Fruit fly (Drosophila melanogaster) whole organism, embryonic: ENCODE data around the gene CG14442.

ENCODE experiments used
- Awh ChIP-seq: fragments of 200-800 bp; sonication (Bioruptor generic); IDR thresholded peaks from 2 replicates; pipeline ENCODE4, ENCODE4 v1.3.6; 2022; ENCODE audit warnings: missing biosample characterization, missing genetic modification characterization
- BEAF-32 ChIP-seq: fragments of 200-800 bp; sonication (Bioruptor generic); optimal IDR thresholded peaks from 3 replicates; lab custom pipeline; 2017; ENCODE audit warnings: missing biosample characterization, missing genetic modification characterization, mild to moderate bottlenecking, moderate library complexity, missing genetic modification reagents
- Bteb2 ChIP-seq: fragments of 200-800 bp; sonication (Bioruptor generic); optimal IDR thresholded peaks from 2 replicates; lab custom pipeline; 2016; ENCODE audit warnings: missing biosample characterization, missing genetic modification characterization
- CG10209 ChIP-seq: fragments of 200-800 bp; sonication (Bioruptor generic); optimal IDR thresholded peaks from 3 replicates; lab custom pipeline; 2017; ENCODE audit warnings: missing biosample characterization, mild to moderate bottlenecking, missing genetic modification characterization, missing genetic modification reagents
- CG11085 ChIP-seq: fragments of 200-800 bp; sonication (Bioruptor generic); IDR thresholded peaks from 2 replicates; pipeline ENCODE4 v1.3.6; 2022; ENCODE audit warnings: missing biosample characterization, missing genetic modification characterization
- CG11247 ChIP-seq: fragments of 200-800 bp; sonication (Bioruptor generic); IDR thresholded peaks from 2 replicates; pipeline ENCODE4 v1.3.6; 2022; ENCODE audit warnings: missing biosample characterization, missing genetic modification characterization
- CG12299 ChIP-seq: fragments of 200-800 bp; sonication (Bioruptor generic); optimal IDR thresholded peaks from 2 replicates; lab custom pipeline; 2018; ENCODE audit warnings: missing biosample characterization, mild to moderate bottlenecking, missing genetic modification characterization
- CG14050 ChIP-seq: fragments of 200-800 bp; sonication (Bioruptor generic); IDR thresholded peaks from 3 replicates; pipeline ENCODE4 v1.3.6; 2022; ENCODE audit warnings: missing biosample characterization, missing genetic modification characterization
- CG15073 ChIP-seq: fragments of 200-800 bp; sonication (Bioruptor generic); optimal IDR thresholded peaks from 2 replicates; lab custom pipeline; 2016; ENCODE audit warnings: missing biosample characterization, missing genetic modification characterization
- CG2875 ChIP-seq: fragments of 200-800 bp; sonication (Bioruptor generic); optimal IDR thresholded peaks from 2 replicates; lab custom pipeline; 2017; ENCODE audit warnings: missing biosample characterization, mild to moderate bottlenecking, missing genetic modification characterization, missing genetic modification reagents
- CG30403 ChIP-seq: fragments of 200-800 bp; sonication (Bioruptor generic); optimal IDR thresholded peaks from 3 replicates; lab custom pipeline; 2016; ENCODE audit warnings: missing biosample characterization, missing genetic modification characterization
- CG31224 ChIP-seq: fragments of 200-800 bp; sonication (Bioruptor generic); IDR thresholded peaks from 2 replicates; pipeline ENCODE4 v1.3.6; 2022; ENCODE audit warnings: missing biosample characterization, missing genetic modification characterization
- CG3281 ChIP-seq: fragments of 200-800 bp; sonication (Bioruptor generic); optimal IDR thresholded peaks from 3 replicates; lab custom pipeline; 2017; ENCODE audit warnings: missing biosample characterization, mild to moderate bottlenecking, missing genetic modification characterization
- CG33557 ChIP-seq: fragments of 200-800 bp; sonication (Bioruptor generic); optimal IDR thresholded peaks from 2 replicates; lab custom pipeline; 2019; ENCODE audit warnings: missing biosample characterization, mild to moderate bottlenecking, missing genetic modification characterization, moderate library complexity
- CG5180 ChIP-seq: fragments of 200-800 bp; sonication (Bioruptor generic); optimal IDR thresholded peaks from 3 replicates; lab custom pipeline; 2017; ENCODE audit warnings: missing biosample characterization, missing genetic modification characterization, mild to moderate bottlenecking, moderate library complexity, missing genetic modification reagents
- CG7963 ChIP-seq: fragments of 200-800 bp; sonication (Bioruptor generic); IDR thresholded peaks from 3 replicates; pipeline ENCODE4 v1.3.6; 2022; ENCODE audit warnings: missing biosample characterization, missing genetic modification characterization; ENCODE audit not compliant: partially characterized antibody
- CG8089 ChIP-seq: fragments of 200-800 bp; sonication (Bioruptor generic); optimal IDR thresholded peaks from 3 replicates; lab custom pipeline; 2016; ENCODE audit warnings: missing biosample characterization, missing genetic modification characterization
- CG9437 ChIP-seq: fragments of 200-800 bp; sonication (Bioruptor generic); optimal IDR thresholded peaks from 2 replicates; lab custom pipeline; 2018; ENCODE audit warnings: missing biosample characterization, mild to moderate bottlenecking, missing genetic modification characterization
- CG9797 ChIP-seq: fragments of 200-800 bp; sonication (Bioruptor generic); optimal IDR thresholded peaks from 3 replicates; lab custom pipeline; 2018; ENCODE audit warnings: missing biosample characterization, mild to moderate bottlenecking, missing genetic modification characterization
- Camta ChIP-seq: fragments of 200-800 bp; sonication (Bioruptor generic); optimal IDR thresholded peaks from 2 replicates; lab custom pipeline; 2016; ENCODE audit warnings: missing biosample characterization, missing genetic modification characterization
- CoRest ChIP-seq: fragments of 200-800 bp; sonication (Bioruptor generic); optimal IDR thresholded peaks from 3 replicates; lab custom pipeline; 2018; ENCODE audit warnings: missing biosample characterization, mild to moderate bottlenecking, missing genetic modification characterization, moderate library complexity
- Doc2 ChIP-seq: fragments of 200-800 bp; sonication (Bioruptor generic); IDR thresholded peaks from 2 replicates; pipeline ENCODE4 v1.3.6; 2022; ENCODE audit warnings: missing biosample characterization, missing genetic modification characterization
- Hand ChIP-seq: fragments of 200-800 bp; sonication (Bioruptor generic); optimal IDR thresholded peaks from 2 replicates; lab custom pipeline; 2017; ENCODE audit warnings: mild to moderate bottlenecking, missing biosample characterization, missing genetic modification reagents, missing genetic modification characterization
- MBD-R2 ChIP-seq: fragments of 200-800 bp; sonication (Bioruptor generic); IDR thresholded peaks from 2 replicates; pipeline ENCODE4 v1.3.6; 2022; ENCODE audit warnings: missing biosample characterization, missing genetic modification characterization
- MTF-1 ChIP-seq: fragments of 200-800 bp; sonication (Bioruptor generic); optimal IDR thresholded peaks from 2 replicates; lab custom pipeline; 2018; ENCODE audit warnings: missing biosample characterization, mild to moderate bottlenecking, missing genetic modification characterization, borderline replicate concordance
- Nf-YC ChIP-seq: fragments of 200-800 bp; optimal IDR thresholded peaks from 3 replicates; lab custom pipeline; 2019; ENCODE audit warnings: missing biosample characterization, mild to moderate bottlenecking, missing genetic modification characterization, moderate library complexity
- Optix ChIP-seq: fragments of 200-800 bp; sonication (Bioruptor generic); IDR thresholded peaks from 3 replicates; pipeline ENCODE4 v1.3.6; 2022; ENCODE audit warnings: missing biosample characterization, missing genetic modification characterization
- Ravus ChIP-seq: fragments of 200-800 bp; sonication (Bioruptor generic); IDR thresholded peaks from 2 replicates; pipeline ENCODE4 v1.3.6; 2022; ENCODE audit warnings: missing biosample characterization, missing genetic modification characterization
- Rx ChIP-seq: fragments of 200-800 bp; sonication (Bioruptor generic); IDR thresholded peaks from 2 replicates; pipeline ENCODE4 v1.3.6; 2022; ENCODE audit warnings: missing biosample characterization, missing genetic modification characterization
- Scr ChIP-seq: fragments of 200-800 bp; sonication (Bioruptor generic); IDR thresholded peaks from 2 replicates; pipeline ENCODE4 v1.3.6; 2022; ENCODE audit warnings: missing biosample characterization, missing genetic modification characterization; ENCODE audit not compliant: partially characterized antibody
- Sox100B ChIP-seq: fragments of 200-800 bp; sonication (Bioruptor generic); optimal IDR thresholded peaks from 3 replicates; lab custom pipeline; 2018; ENCODE audit warnings: missing biosample characterization, mild to moderate bottlenecking, missing genetic modification characterization
- Spps ChIP-seq: fragments of 200-800 bp; sonication (Bioruptor generic); optimal IDR thresholded peaks from 2 replicates; lab custom pipeline; 2018; ENCODE audit warnings: missing biosample characterization, mild to moderate bottlenecking, missing genetic modification characterization
- Vsx1 ChIP-seq: fragments of 200-800 bp; sonication (Bioruptor generic); optimal IDR thresholded peaks from 2 replicates; lab custom pipeline; 2017; ENCODE audit warnings: missing biosample characterization, mild to moderate bottlenecking, missing genetic modification characterization, missing genetic modification reagents
- bab2 ChIP-seq: fragments of 200-800 bp; sonication (Bioruptor generic); optimal IDR thresholded peaks from 2 replicates; lab custom pipeline; 2016; ENCODE audit warnings: missing biosample characterization, missing genetic modification characterization
- caup ChIP-seq: fragments of 200-800 bp; sonication (Bioruptor generic); optimal IDR thresholded peaks from 3 replicates; lab custom pipeline; 2017; ENCODE audit warnings: missing biosample characterization, mild to moderate bottlenecking, missing genetic modification characterization, moderate library complexity; ENCODE audit not compliant: severe bottlenecking
- esg ChIP-seq: fragments of 200-800 bp; sonication (Bioruptor generic); conservative IDR thresholded peaks from 2 replicates; pipeline ENCODE4 v1.3.6; 2022; ENCODE audit warnings: missing biosample characterization, missing genetic modification characterization
- ewg ChIP-seq: fragments of 200-800 bp; sonication (Bioruptor generic); optimal IDR thresholded peaks from 3 replicates; lab custom pipeline; 2017; ENCODE audit warnings: mild to moderate bottlenecking, missing biosample characterization, missing genetic modification reagents, missing genetic modification characterization
- eyg ChIP-seq: fragments of 200-800 bp; sonication (Bioruptor generic); optimal IDR thresholded peaks from 3 replicates; lab custom pipeline; 2016; ENCODE audit warnings: missing biosample characterization, missing genetic modification characterization
- ftz-f1 ChIP-seq: fragments of 200-800 bp; sonication (Bioruptor generic); optimal IDR thresholded peaks from 2 replicates; lab custom pipeline; 2016; ENCODE audit warnings: missing biosample characterization, missing genetic modification characterization
- gsb ChIP-seq: fragments of 200-800 bp; sonication (Bioruptor generic); IDR thresholded peaks from 2 replicates; pipeline ENCODE4 v1.3.6; 2022; ENCODE audit warnings: missing biosample characterization, missing genetic modification characterization
- jigr1 ChIP-seq: fragments of 200-800 bp; sonication (Bioruptor generic); IDR thresholded peaks from 3 replicates; pipeline ENCODE4 v1.3.6; 2022; ENCODE audit warnings: missing biosample characterization, missing genetic modification characterization
- ken ChIP-seq: fragments of 200-800 bp; sonication (Bioruptor generic); IDR thresholded peaks from 3 replicates; pipeline ENCODE4 v1.3.6; 2022; ENCODE audit warnings: missing biosample characterization, missing genetic modification characterization
- kni ChIP-seq: fragments of 200-800 bp; sonication (Bioruptor generic); optimal IDR thresholded peaks from 3 replicates; lab custom pipeline; 2017; ENCODE audit warnings: mild to moderate bottlenecking, missing biosample characterization, missing genetic modification reagents, missing genetic modification characterization
- nerfin-2 ChIP-seq: fragments of 200-800 bp; sonication (Bioruptor generic); IDR thresholded peaks from 2 replicates; pipeline ENCODE4 v1.3.6; 2022; ENCODE audit warnings: missing biosample characterization, missing genetic modification characterization; ENCODE audit not compliant: partially characterized antibody
- org-1 ChIP-seq: fragments of 200-800 bp; sonication (Bioruptor generic); optimal IDR thresholded peaks from 2 replicates; lab custom pipeline; 2017; ENCODE audit warnings: missing biosample characterization, missing genetic modification characterization
- sc ChIP-seq, 3 experiments: fragments of >200 bp in 2 of 3; fragments of 200-800 bp in 1 of 3; sonication (Bioruptor generic) in 1 of 3; optimal IDR thresholded peaks; 2 replicates in 2 of 3; 3 replicates in 1 of 3; lab custom pipeline; 2017; ENCODE audit warnings: mild to moderate bottlenecking in 1 of 3, missing biosample characterization in 1 of 3, missing genetic modification characterization in 1 of 3, missing genetic modification reagents in 1 of 3
- sd ChIP-seq: fragments of 200-800 bp; sonication (Bioruptor generic); optimal IDR thresholded peaks from 3 replicates; lab custom pipeline; 2018; ENCODE audit warnings: missing biosample characterization, mild to moderate bottlenecking, missing genetic modification characterization, moderate library complexity
- tgo ChIP-seq: fragments of 200-800 bp; sonication (Bioruptor generic); IDR thresholded peaks from 3 replicates; pipeline ENCODE4 v1.3.6; 2022; ENCODE audit warnings: missing biosample characterization, missing genetic modification characterization
- tll ChIP-seq, 2 experiments: fragments of 200-800 bp in 1 of 2; fragments of >200 bp in 1 of 2; sonication (Bioruptor generic) in 1 of 2; optimal IDR thresholded peaks; 2 replicates each; lab custom pipeline; 2017 to 2019; ENCODE audit warnings: missing biosample characterization in 2 of 2, missing genetic modification characterization in 2 of 2, mild to moderate bottlenecking in 1 of 2, moderate library complexity in 1 of 2
- unpg ChIP-seq: fragments of 200-800 bp; sonication (Bioruptor generic); optimal IDR thresholded peaks from 3 replicates; lab custom pipeline; 2018; ENCODE audit warnings: missing biosample characterization, mild to moderate bottlenecking, missing genetic modification characterization, moderate library complexity

CG14442 gene

dm6 chrX:6694979-6695388 lies at the start of gene CG14442 (continued):
- TF ChIP-seq CG3281 (peak; percentile 20), sc (optimal IDR thresholded peaks at IDR 0.05; lab: Kevin White, UChicago) (no peak), sc (GFP tag; optimal IDR thresholded peaks at IDR 0.05; lab: Kevin White, UChicago) (no peak), Hand (GFP tag; lab: Kevin White, UChicago) (no peak), CoRest (peak; percentile 56), tll (GFP tag; optimal IDR thresholded peaks at IDR 0.05; lab: Kevin White, UChicago) (no peak), Doc2 (GFP tag; lab: Robert Waterston, UW) (no peak), Spps (tag; lab: Kevin White, UChicago) (no peak), eyg (no peak), nerfin-2 (GFP tag; lab: Robert Waterston, UW) (peak; percentile 95), CG8089 (GFP tag; lab: Kevin White, UChicago) (no peak), CG33557 (GFP tag; lab: Kevin White, UChicago) (no peak), kni (GFP tag; lab: Kevin White, UChicago) (no peak), org-1 (GFP tag; lab: Kevin White, UChicago) (no peak), Rx (GFP tag; lab: Robert Waterston, UW) (no peak), gsb (no peak), CG15073 (no peak), Sox100B (GFP tag; lab: Kevin White, UChicago) (no peak), CG11247 (GFP tag; lab: Robert Waterston, UW) (no peak), Bteb2 (GFP tag; lab: Kevin White, UChicago) (no peak), unpg (GFP tag; lab: Kevin White, UChicago) (peak; percentile 23), CG2875 (GFP tag; lab: Kevin White, UChicago) (no peak), Vsx1 (GFP tag; lab: Kevin White, UChicago) (no peak), Optix (no peak), Nf-YC (tag; lab: Kevin White, UChicago) (peak; percentile 27), ftz-f1 (GFP tag; lab: Kevin White, UChicago) (no peak), CG31224 (GFP tag; lab: Robert Waterston, UW) (peak; percentile 11; the same call in 1 of the 2 replicates), CG12299 (tag; lab: Kevin White, UChicago) (peak; percentile 29), CG14050 (GFP tag; lab: Robert Waterston, UW) (no peak), esg (GFP tag; lab: Robert Waterston, UW) (no peak), MBD-R2 (GFP tag; lab: Robert Waterston, UW) (peak; percentile 8; the same call in 1 of the 2 replicates), ewg (GFP tag; lab: Kevin White, UChicago) (no peak), tgo (GFP tag; lab: Robert Waterston, UW) (no peak), Scr (GFP tag; lab: Robert Waterston, UW) (peak; percentile 92), CG9437 (GFP tag; lab: Kevin White, UChicago) (peak; percentile 55), CG11085 (GFP tag; lab: Robert Waterston, UW) (no peak), sd (tag; lab: Kevin White, UChicago) (no peak), caup (GFP tag; lab: Kevin White, UChicago) (peak; percentile 38), CG10209 (GFP tag; lab: Kevin White, UChicago) (no peak), Awh (GFP tag; lab: Robert Waterston, UW) (no peak), CG30403 (GFP tag; lab: Kevin White, UChicago) (peak; percentile 64), CG7963 (peak; percentile 87), CG9797 (peak; percentile 40), Camta (GFP tag; lab: Kevin White, UChicago) (no peak), BEAF-32 (GFP tag; lab: Kevin White, UChicago) (peak; percentile 94), ken (GFP tag; lab: Robert Waterston, UW) (no peak), Ravus (GFP tag; lab: Robert Waterston, UW) (no peak), CG5180 (peak; percentile 6), bab2 (peak; percentile 9), jigr1 (GFP tag; lab: Robert Waterston, UW) (no peak), MTF-1 (GFP tag; lab: Kevin White, UChicago) (no peak)
